Fruit fly (Drosophila melanogaster): ENCODE data around the gene Adk1.

Gene Adk1

DNA sequence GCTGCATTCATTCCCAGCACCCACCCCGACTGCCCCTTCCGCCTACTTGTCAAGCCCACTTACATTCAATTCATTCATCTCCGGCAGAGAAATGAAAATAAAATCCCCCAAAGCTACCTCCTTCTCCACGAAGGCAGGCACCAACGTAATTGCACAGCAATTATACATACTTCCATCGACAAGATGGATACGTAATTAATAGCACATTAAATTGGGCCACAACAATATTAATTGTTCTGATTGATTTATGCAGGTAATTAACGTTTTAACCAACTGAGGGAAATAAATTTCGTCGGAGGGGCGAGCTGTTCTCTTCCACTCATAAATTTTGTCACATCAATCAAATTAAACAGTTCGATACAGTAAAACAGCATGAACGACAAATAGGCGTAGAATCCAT, at the start of gene Adk1:
Adk1 (plus strand) TSS at position 301 of the 400 bp plus-strand sequence.
- no peak for TF ChIP-seq svp (GFP tag)
- no peak for TF ChIP-seq CG8119 (GFP tag; IDR thresholded peaks at IDR 0.05)
- TF ChIP-seq CG9139 (GFP tag; optimal IDR thresholded peaks at IDR 0.05), result no peak
- no peak for TF ChIP-seq Eip75B (GFP tag; optimal IDR thresholded peaks at IDR 0.05)
- no peak for TF ChIP-seq CG6163 (GFP tag; IDR thresholded peaks at IDR 0.05)
- TF ChIP-seq CG32006 (GFP tag; optimal IDR thresholded peaks at IDR 0.05), result no peak
- no peak for TF ChIP-seq fkh (GFP tag; optimal IDR thresholded peaks at IDR 0.05)
- no peak for TF ChIP-seq CG6808 (GFP tag; optimal IDR thresholded peaks at IDR 0.05)
- TF ChIP-seq Met (GFP tag; optimal IDR thresholded peaks at IDR 0.05), result no peak
- no peak for TF ChIP-seq topi (GFP tag; optimal IDR thresholded peaks at IDR 0.05)
- TF ChIP-seq CG3032 (tag; optimal IDR thresholded peaks at IDR 0.05), result no peak
- no peak for TF ChIP-seq Hr38 (GFP tag; optimal IDR thresholded peaks at IDR 0.05)
- TF ChIP-seq CG7368 (GFP tag; optimal IDR thresholded peaks at IDR 0.05), result no peak

DNA sequence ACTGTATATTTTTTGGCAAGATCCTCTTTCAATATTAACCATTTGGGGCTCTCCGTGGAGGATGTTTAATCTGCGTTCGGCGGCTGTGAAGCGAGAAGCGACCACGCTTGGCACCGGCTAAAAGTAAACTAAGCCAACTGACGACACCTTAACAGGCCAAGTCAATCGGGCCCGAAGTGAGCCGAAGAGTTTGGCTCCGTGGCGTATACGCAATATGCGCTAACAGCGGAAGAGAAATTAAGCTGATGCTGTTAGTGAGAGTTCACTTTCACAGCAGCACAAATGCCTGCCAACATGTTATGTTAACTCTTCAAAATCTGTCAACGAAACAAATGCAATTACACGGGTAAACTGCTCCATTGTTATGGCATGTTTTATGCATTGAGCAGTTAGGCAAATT, 39.2 kb upstream of the Adk1 start, which contains the start of gene dpr15:
dpr15 (minus strand) TSS at position 101 of the 400 bp plus-strand sequence.
- TF ChIP-seq Lpt (GFP tag; optimal IDR thresholded peaks at IDR 0.05) (no peak), CG8632 (GFP tag; optimal IDR thresholded peaks at IDR 0.05) (no peak)

DNA sequence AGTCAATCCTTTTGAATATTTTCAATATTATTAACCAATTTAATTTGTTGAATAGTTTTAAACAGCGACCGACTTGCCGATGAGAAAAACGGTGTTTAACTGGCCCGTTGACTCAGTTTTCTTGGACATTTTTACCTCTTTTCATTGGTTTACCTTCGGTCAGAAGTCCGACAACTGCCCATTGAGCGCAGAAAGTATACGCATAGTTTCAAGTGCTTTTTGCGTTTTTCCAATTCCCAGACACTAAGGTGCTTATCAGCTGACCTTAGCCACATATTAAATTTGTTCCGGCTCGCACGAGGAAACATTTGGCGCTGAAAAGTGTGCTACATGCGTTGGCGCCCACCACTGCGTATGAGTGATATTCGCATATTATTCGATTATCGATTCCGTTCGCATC, 31.7 kb upstream of the Adk1 start, which contains the start of gene Cpn:
Cpn (minus strand) TSS at position 101 of the 400 bp plus-strand sequence.
- TF ChIP-seq CG34406 (GFP tag; optimal IDR thresholded peaks at IDR 0.05), result no peak
- TF ChIP-seq CG15336 (GFP tag; IDR thresholded peaks at IDR 0.05), result no peak
- peak; percentile 5 for TF ChIP-seq svp (GFP tag)
- TF ChIP-seq net (GFP tag; optimal IDR thresholded peaks at IDR 0.05), result no peak
- no peak for TF ChIP-seq CG10669 (GFP tag; optimal IDR thresholded peaks at IDR 0.05)
- no peak for TF ChIP-seq dsx (GFP tag; optimal IDR thresholded peaks at IDR 0.05; ENCODE audit: poor library complexity, severe bottlenecking)

DNA sequence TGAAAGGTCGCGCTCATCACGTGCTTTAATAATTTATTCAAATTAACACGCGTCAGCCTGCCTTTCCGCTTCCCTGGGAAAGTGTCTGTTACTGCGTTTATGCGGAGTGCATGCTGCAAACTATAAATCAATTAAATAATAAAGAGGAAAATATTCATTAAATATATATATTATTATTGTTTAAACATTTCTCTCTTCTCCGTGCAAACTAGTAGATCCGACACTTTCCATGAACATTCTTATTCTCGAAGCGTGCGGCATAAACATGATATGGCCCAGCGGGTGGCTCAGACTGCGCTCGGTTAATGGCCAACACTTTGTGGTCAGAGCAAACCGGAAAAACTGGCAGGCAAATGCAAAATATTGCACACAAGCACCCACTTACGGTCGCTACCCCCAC, 29.4 kb upstream of the Adk1 start:
- TF ChIP-seq CG8119 (GFP tag; IDR thresholded peaks at IDR 0.05), result 0 out of 3 replicates have a peak, but pooled peaks have one; percentile 24
- TF ChIP-seq salr (GFP tag; optimal IDR thresholded peaks at IDR 0.05), result no peak
- no peak for TF ChIP-seq CG6276 (GFP tag; optimal IDR thresholded peaks at IDR 0.05)
- peak; percentile 8 for TF ChIP-seq svp (GFP tag)
- TF ChIP-seq CG15336 (GFP tag; IDR thresholded peaks at IDR 0.05), result 0 out of 2 replicates have a peak, but pooled peaks have one; percentile 31
- 0 out of 3 replicates have a peak, but pooled peaks have one; percentile 41 for TF ChIP-seq CG6163 (GFP tag; IDR thresholded peaks at IDR 0.05)
- peak; percentile 22 for TF ChIP-seq CG4318 (GFP tag; optimal IDR thresholded peaks at IDR 0.05)
- peak; percentile 44 for TF ChIP-seq CG32006 (GFP tag; optimal IDR thresholded peaks at IDR 0.05)
- TF ChIP-seq CG16779 (tag; optimal IDR thresholded peaks at IDR 0.05), result no peak
- no peak for TF ChIP-seq CG11762 (GFP tag; optimal IDR thresholded peaks at IDR 0.05; ENCODE audit: insufficient read depth)
- TF ChIP-seq CG3919 (GFP tag; optimal IDR thresholded peaks at IDR 0.05), result peak; percentile 7

DNA sequence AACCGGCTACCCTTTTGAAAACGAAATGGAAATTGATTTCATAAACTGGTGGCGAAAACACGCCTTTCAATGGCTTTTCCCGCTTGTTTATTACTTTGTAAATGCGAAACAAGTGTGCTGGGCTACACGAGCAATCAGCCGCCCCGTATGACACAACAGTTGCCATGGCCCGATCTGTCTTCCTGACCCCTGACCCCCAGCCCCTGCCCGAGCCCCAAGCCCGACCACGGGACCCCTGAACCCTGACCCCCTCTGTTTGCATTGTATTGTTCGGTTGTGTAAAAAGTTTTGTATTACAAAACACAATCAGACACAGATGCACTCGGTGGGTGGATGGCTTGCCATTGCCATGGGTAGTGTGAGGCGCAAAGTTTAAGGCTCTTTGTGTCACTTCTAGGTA, 12.1 kb upstream of the Adk1 start:
- TF ChIP-seq CG11762 (GFP tag; optimal IDR thresholded peaks at IDR 0.05; ENCODE audit: insufficient read depth) (no peak), Hr39 (GFP tag; optimal IDR thresholded peaks at IDR 0.05) (no peak), fkh (GFP tag; optimal IDR thresholded peaks at IDR 0.05) (no peak)

DNA sequence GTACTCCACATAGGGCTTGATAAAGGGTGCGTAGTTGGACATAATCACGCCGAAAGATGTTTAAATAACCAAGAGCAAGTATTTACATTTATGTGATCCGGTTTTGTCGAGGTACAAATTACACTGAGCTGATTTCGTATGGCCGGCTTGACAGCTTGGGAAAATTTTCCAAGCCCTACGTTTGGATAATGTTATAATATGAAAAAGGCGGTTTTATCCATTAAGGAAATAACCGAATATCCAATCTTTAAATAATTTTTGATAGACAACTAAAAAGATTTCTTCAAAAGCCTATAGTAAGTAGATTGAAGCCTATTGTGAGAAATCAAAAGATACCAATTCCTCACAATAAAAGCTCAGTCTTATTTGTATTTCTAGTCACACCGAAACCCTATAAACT, 2.8 kb upstream of the Adk1 start, which contains the start of the genes eIF3d2 and CG43450:
eIF3d2 (minus strand) TSS at position 101 of the 400 bp plus-strand sequence.
CG43450 (plus strand) TSS at position 384 of the 400 bp plus-strand sequence.
- no peak for TF ChIP-seq Eip75B (GFP tag; optimal IDR thresholded peaks at IDR 0.05)
- TF ChIP-seq Blimp-1 (GFP tag; optimal IDR thresholded peaks at IDR 0.05), result no peak
- no peak for TF ChIP-seq CG6808 (GFP tag; optimal IDR thresholded peaks at IDR 0.05)
- TF ChIP-seq Sox15 (GFP tag; optimal IDR thresholded peaks at IDR 0.05), result no peak
- TF ChIP-seq CG10669 (GFP tag; optimal IDR thresholded peaks at IDR 0.05), result no peak
- TF ChIP-seq Hr38 (GFP tag; optimal IDR thresholded peaks at IDR 0.05), result no peak
- no peak for TF ChIP-seq Hr39 (GFP tag; optimal IDR thresholded peaks at IDR 0.05)
- TF ChIP-seq CG11762 (GFP tag; optimal IDR thresholded peaks at IDR 0.05; ENCODE audit: insufficient read depth), result no peak
- TF ChIP-seq CG8319 (GFP tag; optimal IDR thresholded peaks at IDR 0.05), result no peak
- no peak for TF ChIP-seq lz (GFP tag; optimal IDR thresholded peaks at IDR 0.05)
- no peak for TF ChIP-seq net (GFP tag; optimal IDR thresholded peaks at IDR 0.05)
- no peak for TF ChIP-seq cyc (GFP tag; optimal IDR thresholded peaks at IDR 0.05)
- TF ChIP-seq esn (GFP tag; optimal IDR thresholded peaks at IDR 0.05), result no peak

All from whole organism, prepupa.